Fruit fly (Drosophila melanogaster) whole organism, embryonic: ENCODE results near the gene rost.

Experiments
- Antp ChIP-seq: fragments of 200-800 bp; sonication (Bioruptor generic); optimal IDR thresholded peaks from 3 replicates; lab custom pipeline; 2016; ENCODE audit warnings: missing biosample characterization, missing genetic modification characterization
- Bgb ChIP-seq: fragments of 200-800 bp; sonication (Bioruptor generic); IDR thresholded peaks from 2 replicates; pipeline ENCODE4 v1.3.6; 2022; ENCODE audit warnings: missing biosample characterization, missing genetic modification characterization; ENCODE audit not compliant: partially characterized antibody
- Bteb2 ChIP-seq: fragments of 200-800 bp; sonication (Bioruptor generic); optimal IDR thresholded peaks from 2 replicates; lab custom pipeline; 2016; ENCODE audit warnings: missing biosample characterization, missing genetic modification characterization
- CG10366 ChIP-seq: fragments of 200-800 bp; sonication (Bioruptor generic); IDR thresholded peaks from 2 replicates; pipeline ENCODE4 v1.3.6; 2022; ENCODE audit warnings: missing biosample characterization, missing genetic modification characterization
- CG11085 ChIP-seq: fragments of 200-800 bp; sonication (Bioruptor generic); IDR thresholded peaks from 2 replicates; pipeline ENCODE4 v1.3.6; 2022; ENCODE audit warnings: missing biosample characterization, missing genetic modification characterization
- CG11247 ChIP-seq: fragments of 200-800 bp; sonication (Bioruptor generic); IDR thresholded peaks from 2 replicates; pipeline ENCODE4 v1.3.6; 2022; ENCODE audit warnings: missing biosample characterization, missing genetic modification characterization
- CG11560 ChIP-seq: fragments of 200-800 bp; sonication (Bioruptor generic); IDR thresholded peaks from 3 replicates; pipeline ENCODE4 v1.3.6; 2022; ENCODE audit warnings: missing biosample characterization, missing genetic modification characterization
- CG12391 ChIP-seq: fragments of 200-800 bp; sonication (Bioruptor generic); optimal IDR thresholded peaks from 3 replicates; lab custom pipeline; 2018; ENCODE audit warnings: missing biosample characterization, mild to moderate bottlenecking, missing genetic modification characterization, moderate library complexity
- CG12942 ChIP-seq: fragments of 200-800 bp; sonication (Bioruptor generic); optimal IDR thresholded peaks from 3 replicates; lab custom pipeline; 2016; ENCODE audit warnings: missing biosample characterization, missing genetic modification characterization
- CG14860 ChIP-seq: fragments of 200-800 bp; sonication (Bioruptor generic); IDR thresholded peaks from 3 replicates; pipeline ENCODE4 v1.3.6; 2022; ENCODE audit warnings: missing biosample characterization, missing genetic modification characterization; ENCODE audit not compliant: partially characterized antibody
- CG17568 ChIP-seq: fragments of 200-800 bp; sonication (Bioruptor generic); optimal IDR thresholded peaks from 2 replicates; lab custom pipeline; 2018; ENCODE audit warnings: missing biosample characterization, mild to moderate bottlenecking, missing genetic modification characterization, moderate library complexity
- CG2199 ChIP-seq: fragments of 200-800 bp; sonication (Bioruptor generic); IDR thresholded peaks from 3 replicates; pipeline ENCODE4 v1.3.6; 2022; ENCODE audit warnings: missing biosample characterization, missing genetic modification characterization
- CG31441 ChIP-seq: fragments of 200-800 bp; sonication (Bioruptor generic); IDR thresholded peaks from 2 replicates; pipeline ENCODE4 v1.3.6; 2022; ENCODE audit warnings: missing biosample characterization, missing genetic modification characterization
- CG32772 ChIP-seq: fragments of 200-800 bp; sonication (Bioruptor generic); IDR thresholded peaks from 2 replicates; pipeline ENCODE4 v1.3.6; 2022; ENCODE audit warnings: missing biosample characterization, missing genetic modification characterization
- CG33557 ChIP-seq: fragments of 200-800 bp; sonication (Bioruptor generic); optimal IDR thresholded peaks from 2 replicates; lab custom pipeline; 2019; ENCODE audit warnings: missing biosample characterization, mild to moderate bottlenecking, missing genetic modification characterization, moderate library complexity
- CG3838 ChIP-seq: fragments of 200-800 bp; sonication (Bioruptor generic); optimal IDR thresholded peaks from 3 replicates; lab custom pipeline; 2016; ENCODE audit warnings: missing biosample characterization, missing genetic modification characterization
- CG6854 ChIP-seq: fragments of 200-800 bp; sonication (Bioruptor generic); optimal IDR thresholded peaks from 3 replicates; lab custom pipeline; 2017; ENCODE audit warnings: missing biosample characterization, mild to moderate bottlenecking, missing genetic modification characterization
- CG7963 ChIP-seq: fragments of 200-800 bp; sonication (Bioruptor generic); IDR thresholded peaks from 3 replicates; pipeline ENCODE4 v1.3.6; 2022; ENCODE audit warnings: missing biosample characterization, missing genetic modification characterization; ENCODE audit not compliant: partially characterized antibody
- CG8089 ChIP-seq: fragments of 200-800 bp; sonication (Bioruptor generic); optimal IDR thresholded peaks from 3 replicates; lab custom pipeline; 2016; ENCODE audit warnings: missing biosample characterization, missing genetic modification characterization
- CG8388 ChIP-seq: fragments of 200-800 bp; sonication (Bioruptor generic); optimal IDR thresholded peaks from 2 replicates; lab custom pipeline; 2019; ENCODE audit warnings: missing biosample characterization, mild to moderate bottlenecking, missing genetic modification characterization, moderate library complexity
- CG8924 ChIP-seq: fragments of 200-800 bp; optimal IDR thresholded peaks from 3 replicates; lab custom pipeline; 2019; ENCODE audit warnings: missing biosample characterization, mild to moderate bottlenecking, missing genetic modification characterization, moderate library complexity
- CHES-1-like ChIP-seq: fragments of 200-800 bp; sonication (Bioruptor generic); optimal IDR thresholded peaks from 2 replicates; lab custom pipeline; 2016; ENCODE audit warnings: missing biosample characterization, missing genetic modification characterization
- Drgx ChIP-seq: fragments of 200-800 bp; sonication (Bioruptor generic); IDR thresholded peaks from 2 replicates; pipeline ENCODE4 v1.3.6; 2022; ENCODE audit warnings: missing biosample characterization, missing genetic modification characterization
- Fer1 ChIP-seq: fragments of 200-800 bp; sonication (Bioruptor generic); optimal IDR thresholded peaks from 2 replicates; lab custom pipeline; 2017; ENCODE audit warnings: missing biosample characterization, mild to moderate bottlenecking, missing genetic modification characterization
- Lpt ChIP-seq: fragments of >200 bp; optimal IDR thresholded peaks from 2 replicates; lab custom pipeline; 2018; ENCODE audit warnings: missing biosample characterization, missing genetic modification characterization
- MBD-R2 ChIP-seq: fragments of 200-800 bp; sonication (Bioruptor generic); IDR thresholded peaks from 2 replicates; pipeline ENCODE4 v1.3.6; 2022; ENCODE audit warnings: missing biosample characterization, missing genetic modification characterization
- NC2β ChIP-seq: fragments of 200-800 bp; sonication (Bioruptor generic); optimal IDR thresholded peaks from 2 replicates; lab custom pipeline; 2016; ENCODE audit warnings: missing biosample characterization, missing genetic modification characterization
- Opbp ChIP-seq: fragments of 200-800 bp; sonication (Bioruptor generic); IDR thresholded peaks from 3 replicates; pipeline ENCODE4 v1.3.6; 2022; ENCODE audit warnings: missing biosample characterization, missing genetic modification characterization; ENCODE audit not compliant: partially characterized antibody
- Optix ChIP-seq: fragments of 200-800 bp; sonication (Bioruptor generic); IDR thresholded peaks from 3 replicates; pipeline ENCODE4 v1.3.6; 2022; ENCODE audit warnings: missing biosample characterization, missing genetic modification characterization
- ac ChIP-seq: fragments of 200-800 bp; sonication (Bioruptor generic); optimal IDR thresholded peaks from 3 replicates; lab custom pipeline; 2017; ENCODE audit warnings: missing biosample characterization, mild to moderate bottlenecking, missing genetic modification characterization
- ara ChIP-seq: fragments of 200-800 bp; sonication (Bioruptor generic); IDR thresholded peaks from 2 replicates; pipeline ENCODE4 v1.3.6; 2022; ENCODE audit warnings: missing biosample characterization, missing genetic modification characterization
- br ChIP-seq: fragments of >200 bp; optimal IDR thresholded peaks from 2 replicates; lab custom pipeline; 2017
- corto ChIP-seq: fragments of 200-800 bp; sonication (Bioruptor generic); optimal IDR thresholded peaks from 2 replicates; lab custom pipeline; 2016; ENCODE audit warnings: missing biosample characterization, mild to moderate bottlenecking, missing genetic modification characterization, moderate library complexity
- disco-r ChIP-seq: fragments of 200-800 bp; sonication (Bioruptor generic); optimal IDR thresholded peaks from 2 replicates; lab custom pipeline; 2016; ENCODE audit warnings: missing biosample characterization, missing genetic modification characterization
- gcm ChIP-seq: fragments of 200-800 bp; sonication (Bioruptor generic); optimal IDR thresholded peaks from 2 replicates; lab custom pipeline; 2019; ENCODE audit warnings: missing biosample characterization, mild to moderate bottlenecking, missing genetic modification characterization, moderate library complexity
- her ChIP-seq: fragments of 200-800 bp; sonication (Bioruptor generic); optimal IDR thresholded peaks from 2 replicates; lab custom pipeline; 2016; ENCODE audit warnings: missing biosample characterization, missing genetic modification characterization
- jigr1 ChIP-seq: fragments of 200-800 bp; sonication (Bioruptor generic); IDR thresholded peaks from 3 replicates; pipeline ENCODE4 v1.3.6; 2022; ENCODE audit warnings: missing biosample characterization, missing genetic modification characterization
- lbe ChIP-seq: fragments of 200-800 bp; sonication (Bioruptor generic); optimal IDR thresholded peaks from 2 replicates; lab custom pipeline; 2016; ENCODE audit warnings: missing biosample characterization, mild to moderate bottlenecking, missing genetic modification characterization
- lmd ChIP-seq: fragments of 200-800 bp; sonication (Bioruptor generic); IDR thresholded peaks from 2 replicates; pipeline ENCODE4 v1.3.6; 2022; ENCODE audit warnings: missing biosample characterization, missing genetic modification characterization
- nerfin-1 ChIP-seq: fragments of 200-800 bp; sonication (Bioruptor generic); optimal IDR thresholded peaks from 3 replicates; lab custom pipeline; 2019; ENCODE audit warnings: missing biosample characterization, mild to moderate bottlenecking, missing genetic modification characterization, moderate library complexity
- peb ChIP-seq: fragments of 200-800 bp; sonication (Bioruptor generic); IDR thresholded peaks from 2 replicates; pipeline ENCODE4 v1.3.6; 2022; ENCODE audit warnings: missing biosample characterization, missing genetic modification characterization
- phol ChIP-seq: fragments of 200-800 bp; sonication (Bioruptor generic); optimal IDR thresholded peaks from 3 replicates; lab custom pipeline; 2018; ENCODE audit warnings: missing biosample characterization, mild to moderate bottlenecking, missing genetic modification characterization, moderate library complexity
- sc ChIP-seq, 3 experiments: fragments of >200 bp in 2 of 3; fragments of 200-800 bp in 1 of 3; sonication (Bioruptor generic) in 1 of 3; optimal IDR thresholded peaks; 2 replicates in 2 of 3; 3 replicates in 1 of 3; lab custom pipeline; 2017; ENCODE audit warnings: mild to moderate bottlenecking in 1 of 3, missing biosample characterization in 1 of 3, missing genetic modification characterization in 1 of 3, missing genetic modification reagents in 1 of 3
- slou ChIP-seq: fragments of 200-800 bp; sonication (Bioruptor generic); optimal IDR thresholded peaks from 3 replicates; lab custom pipeline; 2016; ENCODE audit warnings: missing biosample characterization, missing genetic modification characterization
- slp2 ChIP-seq: fragments of 200-800 bp; sonication (Bioruptor generic); optimal IDR thresholded peaks from 2 replicates; lab custom pipeline; 2016; ENCODE audit warnings: missing biosample characterization, missing genetic modification characterization
- tll ChIP-seq, 2 experiments: fragments of 200-800 bp in 1 of 2; fragments of >200 bp in 1 of 2; sonication (Bioruptor generic) in 1 of 2; optimal IDR thresholded peaks; 2 replicates each; lab custom pipeline; 2017 to 2019; ENCODE audit warnings: missing biosample characterization in 2 of 2, missing genetic modification characterization in 2 of 2, mild to moderate bottlenecking in 1 of 2, moderate library complexity in 1 of 2
- vnd ChIP-seq: fragments of 200-800 bp; sonication (Bioruptor generic); IDR thresholded peaks from 3 replicates; pipeline ENCODE4 v1.3.6; 2022; ENCODE audit warnings: missing biosample characterization, missing genetic modification characterization; ENCODE audit not compliant: partially characterized antibody
- wek ChIP-seq: fragments of 200-800 bp; sonication (Bioruptor generic); optimal IDR thresholded peaks from 3 replicates; lab custom pipeline; 2018; ENCODE audit warnings: missing biosample characterization, mild to moderate bottlenecking, missing genetic modification characterization, moderate library complexity
- wor ChIP-seq: fragments of 200-800 bp; sonication (Bioruptor generic); IDR thresholded peaks from 2 replicates; pipeline ENCODE4 v1.3.6; 2022; ENCODE audit warnings: missing biosample characterization, missing genetic modification characterization

The rost gene

DNA sequence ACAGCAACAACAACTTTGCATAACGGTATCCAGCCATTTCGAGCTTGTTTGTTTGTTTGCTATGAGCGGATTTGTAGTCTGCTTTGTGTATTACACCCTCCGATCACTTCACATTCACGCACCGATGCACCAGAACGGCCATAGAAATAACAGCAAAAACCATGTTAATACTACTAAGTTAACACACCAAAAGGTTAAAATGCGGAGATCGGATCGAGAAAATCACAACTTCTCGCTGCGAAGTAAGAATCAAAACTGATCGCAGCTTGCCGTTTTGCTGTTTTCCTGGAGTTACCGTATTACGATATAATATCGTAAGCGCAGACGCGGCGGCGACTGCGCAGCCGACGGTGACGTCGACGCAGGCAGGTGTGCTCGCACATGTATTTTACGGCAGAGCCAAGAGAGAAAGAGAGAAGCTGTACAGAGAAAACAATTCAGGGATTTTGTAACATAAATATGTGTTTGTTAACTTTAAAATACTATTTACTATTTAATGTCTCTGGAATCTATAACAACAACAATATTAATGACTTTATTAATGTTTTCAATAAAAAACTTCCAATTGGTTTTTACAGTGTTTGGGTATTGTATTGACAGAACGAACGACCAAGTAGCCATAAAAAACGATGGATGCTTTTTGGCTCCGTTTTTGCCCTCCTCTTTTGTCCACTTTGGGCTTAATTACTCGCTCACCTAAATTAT, 4.6 kb downstream of the rost start, which contains the start of gene CG13101 (continued):
- TF ChIP-seq CG12942 (GFP tag; lab: Kevin White, UChicago) = peak; percentile 89
- no peak for TF ChIP-seq Bgb
- TF ChIP-seq Fer1 (GFP tag; lab: Kevin White, UChicago) = peak; percentile 94
- peak; percentile 76 for TF ChIP-seq slou (GFP tag; lab: Kevin White, UChicago)
- TF ChIP-seq Optix (GFP tag; lab: Robert Waterston, UW) = no peak
- peak; percentile 93 for TF ChIP-seq CG2199 (GFP tag; lab: Robert Waterston, UW)
- TF ChIP-seq CG11085 (GFP tag; lab: Robert Waterston, UW) = peak; percentile 89
- TF ChIP-seq phol (tag; lab: Kevin White, UChicago) = peak; percentile 91
- TF ChIP-seq sc (optimal IDR thresholded peaks at IDR 0.05; lab: Kevin White, UChicago) = no peak
- TF ChIP-seq sc (GFP tag; optimal IDR thresholded peaks at IDR 0.05; lab: Kevin White, UChicago) = peak; percentile 85
- peak; percentile 91 for TF ChIP-seq lmd (GFP tag; lab: Robert Waterston, UW)
- peak; percentile 94 for TF ChIP-seq lbe (GFP tag; lab: Kevin White, UChicago)
- TF ChIP-seq CG3838 (GFP tag; lab: Kevin White, UChicago) = peak; percentile 65
- TF ChIP-seq ac (GFP tag; lab: Kevin White, UChicago) = peak; percentile 77
- peak; percentile 83 for TF ChIP-seq slp2 (GFP tag; lab: Kevin White, UChicago)
- peak; percentile 95 for TF ChIP-seq corto
- TF ChIP-seq CG6854 = peak; percentile 87
- TF ChIP-seq CHES-1-like (GFP tag; lab: Kevin White, UChicago) = peak; percentile 42
- peak; percentile 14 for TF ChIP-seq Antp (GFP tag; lab: Kevin White, UChicago)
- peak; percentile 85 for TF ChIP-seq wor (GFP tag; lab: Robert Waterston, UW)
- peak; percentile 94 for TF ChIP-seq CG8388 (GFP tag; lab: Kevin White, UChicago)
- TF ChIP-seq Opbp (GFP tag; lab: Robert Waterston, UW) = no peak
- TF ChIP-seq CG11560 (tag; lab: Robert Waterston, UW) = peak; percentile 80
- TF ChIP-seq CG32772 (GFP tag; lab: Robert Waterston, UW) = peak; percentile 92
- TF ChIP-seq nerfin-1 (tag; lab: Kevin White, UChicago) = peak; percentile 78
- peak; percentile 66 for TF ChIP-seq her (GFP tag; lab: Kevin White, UChicago)
- no peak for TF ChIP-seq Lpt (GFP tag; lab: Kevin White, UChicago)
- TF ChIP-seq peb (GFP tag; lab: Robert Waterston, UW) = peak; percentile 85
- peak; percentile 63 for TF ChIP-seq CG8089
- peak; percentile 83 for TF ChIP-seq NC2β (GFP tag; lab: Kevin White, UChicago)
- peak; percentile 74 for TF ChIP-seq disco-r
- peak; percentile 96 for TF ChIP-seq CG12391 (tag; lab: Kevin White, UChicago)
- no peak for TF ChIP-seq wek (GFP tag; lab: Kevin White, UChicago)
- TF ChIP-seq CG10366 (GFP tag; lab: Robert Waterston, UW) = peak; percentile 92
- peak; percentile 91 for TF ChIP-seq CG17568 (GFP tag; lab: Kevin White, UChicago)
- no peak for TF ChIP-seq br (lab: Kevin White, UChicago)
- peak; percentile 92 for TF ChIP-seq gcm
- TF ChIP-seq CG7963 = no peak
- peak; percentile 93 for TF ChIP-seq ara (GFP tag; lab: Robert Waterston, UW)
- peak; percentile 97 for TF ChIP-seq Drgx (GFP tag; lab: Robert Waterston, UW)
- peak; percentile 74; the same call in 1 of the 2 replicates for TF ChIP-seq MBD-R2
- TF ChIP-seq CG33557 (GFP tag; lab: Kevin White, UChicago) = peak; percentile 80
- TF ChIP-seq CG14860 (GFP tag; lab: Robert Waterston, UW) = no peak
- peak; percentile 77 for TF ChIP-seq jigr1
- peak; percentile 91 for TF ChIP-seq Bteb2
- TF ChIP-seq CG31441 (GFP tag; lab: Robert Waterston, UW) = peak; percentile 97
- TF ChIP-seq CG11247 (GFP tag; lab: Robert Waterston, UW) = peak; percentile 85
- TF ChIP-seq tll (GFP tag; optimal IDR thresholded peaks at IDR 0.05; lab: Kevin White, UChicago) = no peak
- peak; percentile 95 for TF ChIP-seq CG8924 (tag; lab: Kevin White, UChicago)
- TF ChIP-seq vnd (GFP tag; lab: Robert Waterston, UW) = no peak
